Worm (Caenorhabditis elegans) whole organism, L4 larva: ENCODE measurements around the gene zip-3.

Experiments
- D1046.2 ChIP-seq: fragments of 200-800 bp; sonication (Bioruptor generic); IDR thresholded peaks from 2 replicates; pipeline ENCODE4 v1.3.6; 2022; ENCODE audit warnings: missing genetic modification characterization, missing compliant biosample characterization
- F37D6.2 ChIP-seq: sonication (generic microtip); optimal IDR thresholded peaks from 2 replicates; lab custom pipeline; 2016; ENCODE audit warnings: mild to moderate bottlenecking, missing genetic modification characterization, missing compliant biosample characterization
- R02D3.7 ChIP-seq: fragments of 150-350 bp; sonication (generic microtip); optimal IDR thresholded peaks from 3 replicates; lab custom pipeline; 2014; ENCODE audit warnings: missing biosample characterization, missing genetic modification characterization
- T26A8.4 ChIP-seq: fragments of 200-800 bp; sonication (Bioruptor generic); IDR thresholded peaks from 2 replicates; pipeline ENCODE4 v1.3.6; 2022; ENCODE audit warnings: missing genetic modification characterization, missing compliant biosample characterization
- aha-1 ChIP-seq: fragments of 150-350 bp; peaks from one replicate; lab custom pipeline; 2014; ENCODE audit warnings: missing biosample characterization, missing genetic modification characterization
- attf-4 ChIP-seq: sonication (generic microtip); optimal IDR thresholded peaks from 3 replicates; lab custom pipeline; 2017; ENCODE audit warnings: missing biosample characterization, missing genetic modification characterization
- ceh-32 ChIP-seq: sonication (generic microtip); optimal IDR thresholded peaks from 2 replicates; lab custom pipeline; 2016; ENCODE audit warnings: mild to moderate bottlenecking, missing genetic modification characterization, missing compliant biosample characterization; ENCODE audit not compliant: poor library complexity
- ceh-62 ChIP-seq: sonication (generic microtip); optimal IDR thresholded peaks from 2 replicates; lab custom pipeline; 2017; ENCODE audit warnings: missing biosample characterization, missing genetic modification characterization
- ceh-82 ChIP-seq: sonication (generic microtip); optimal IDR thresholded peaks from 2 replicates; lab custom pipeline; 2017; ENCODE audit warnings: missing biosample characterization, missing genetic modification characterization
- daf-16 ChIP-seq, 3 experiments: sonication (generic microtip); optimal IDR thresholded peaks; 2 replicates each; lab custom pipeline; 2016 to 2017; ENCODE audit warnings: missing genetic modification characterization in 3 of 3, missing genetic modification reagents in 3 of 3, mild to moderate bottlenecking in 2 of 3, missing compliant biosample characterization in 2 of 3, missing biosample characterization in 1 of 3, moderate library complexity in 1 of 3
- daf-19 ChIP-seq: fragments of 200-800 bp; sonication (Bioruptor generic); conservative IDR thresholded peaks from 2 replicates; pipeline ENCODE4 v1.3.6; 2022; ENCODE audit warnings: missing genetic modification characterization, missing compliant biosample characterization
- dmd-6 ChIP-seq: fragments of 200-800 bp; sonication (Bioruptor generic); IDR thresholded peaks from 2 replicates; pipeline ENCODE4 v1.3.6; 2022; ENCODE audit warnings: missing genetic modification reagents, missing genetic modification characterization, missing compliant biosample characterization
- dmd-8 ChIP-seq: fragments of 200-800 bp; sonication (Bioruptor generic); IDR thresholded peaks from 2 replicates; pipeline ENCODE4 v1.3.6; 2022; ENCODE audit warnings: missing genetic modification characterization, missing compliant biosample characterization
- dpl-1 ChIP-seq: fragments of 150-350 bp; optimal IDR thresholded peaks from 2 replicates; lab custom pipeline; 2014; ENCODE audit warnings: missing biosample characterization, missing genetic modification reagents, missing genetic modification characterization
- duxl-1 ChIP-seq: sonication (generic microtip); optimal IDR thresholded peaks from 2 replicates; lab custom pipeline; 2016; ENCODE audit warnings: mild to moderate bottlenecking, missing genetic modification characterization, moderate library complexity, missing compliant biosample characterization; ENCODE audit not compliant: poor library complexity
- dve-1 ChIP-seq: sonication (generic microtip); optimal IDR thresholded peaks from 2 replicates; lab custom pipeline; 2017; ENCODE audit warnings: antibody characterized with exemption, mild to moderate bottlenecking, missing genetic modification characterization, missing compliant biosample characterization; ENCODE audit not compliant: insufficient read depth
- egl-43 ChIP-seq: fragments of 200-800 bp; sonication (Bioruptor generic); IDR thresholded peaks from 2 replicates; pipeline ENCODE4 v1.3.6; 2022; ENCODE audit warnings: missing genetic modification reagents, missing genetic modification characterization, missing compliant biosample characterization
- fkh-10 ChIP-seq: fragments of 150-350 bp; optimal IDR thresholded peaks from 2 replicates; lab custom pipeline; 2014; ENCODE audit warnings: missing biosample characterization, missing genetic modification reagents, missing genetic modification characterization
- gei-8 ChIP-seq: fragments of 200-800 bp; sonication (Bioruptor generic); optimal IDR thresholded peaks from 2 replicates; lab custom pipeline; 2018; ENCODE audit warnings: mild to moderate bottlenecking, missing genetic modification characterization, missing compliant biosample characterization
- hlh-11 ChIP-seq: fragments of 200-800 bp; sonication (Bioruptor generic); optimal IDR thresholded peaks from 2 replicates; lab custom pipeline; 2018; ENCODE audit warnings: mild to moderate bottlenecking, missing genetic modification characterization, missing compliant biosample characterization
- jun-1 ChIP-seq: fragments of 150-350 bp; optimal IDR thresholded peaks from 2 replicates; lab custom pipeline; 2014; ENCODE audit warnings: missing biosample characterization, missing genetic modification reagents, missing genetic modification characterization
- lin-15B ChIP-seq: fragments of 150-350 bp; sonication (generic microtip); optimal IDR thresholded peaks from 3 replicates; lab custom pipeline; 2014; ENCODE audit warnings: missing biosample characterization, missing genetic modification characterization
- lin-29 ChIP-seq: fragments of 200-800 bp; sonication (Bioruptor generic); IDR thresholded peaks from 2 replicates; pipeline ENCODE4 v1.3.6; 2022; ENCODE audit warnings: missing genetic modification reagents, missing genetic modification characterization, missing compliant biosample characterization
- lin-38 ChIP-seq: fragments of 200-800 bp; sonication (Bioruptor generic); IDR thresholded peaks from 2 replicates; pipeline ENCODE4 v1.3.6; 2022; ENCODE audit warnings: missing genetic modification reagents, missing genetic modification characterization, missing compliant biosample characterization
- lsy-2 ChIP-seq, 2 experiments: fragments of 150-350 bp in 1 of 2; sonication (generic microtip) in 1 of 2; optimal IDR thresholded peaks; 2 replicates each; lab custom pipeline; 2014 to 2017; ENCODE audit warnings: missing biosample characterization in 2 of 2, missing genetic modification characterization in 2 of 2
- madf-9 ChIP-seq: fragments of 200-800 bp; sonication (Bioruptor generic); conservative IDR thresholded peaks from 2 replicates; pipeline ENCODE4 v1.3.6; 2022; ENCODE audit warnings: missing genetic modification reagents, missing genetic modification characterization, missing compliant biosample characterization
- mdl-1 ChIP-seq, 2 experiments: fragments of 150-350 bp in 1 of 2; sonication (generic microtip) in 1 of 2; optimal IDR thresholded peaks; 2 replicates each; lab custom pipeline; 2014 to 2017; ENCODE audit warnings: missing biosample characterization in 2 of 2, missing genetic modification characterization in 2 of 2
- mxl-2 ChIP-seq: fragments of 200-800 bp; sonication (Bioruptor generic); conservative IDR thresholded peaks from 2 replicates; pipeline ENCODE4 v1.3.6; 2022; ENCODE audit warnings: missing genetic modification reagents, missing genetic modification characterization, missing compliant biosample characterization
- mxl-3 ChIP-seq: fragments of 200-800 bp; sonication (Bioruptor generic); optimal IDR thresholded peaks from 2 replicates; lab custom pipeline; 2018; ENCODE audit warnings: mild to moderate bottlenecking, missing genetic modification characterization, missing compliant biosample characterization
- nhr-102 ChIP-seq: sonication (generic microtip); optimal IDR thresholded peaks from 2 replicates; lab custom pipeline; 2016; ENCODE audit warnings: mild to moderate bottlenecking, missing genetic modification characterization, moderate library complexity, missing compliant biosample characterization
- nhr-111 ChIP-seq: fragments of 200-800 bp; sonication (Bioruptor generic); optimal IDR thresholded peaks from 2 replicates; lab custom pipeline; 2018; ENCODE audit warnings: mild to moderate bottlenecking, missing genetic modification characterization, missing compliant biosample characterization
- nhr-25 ChIP-seq: sonication (generic microtip); optimal IDR thresholded peaks from 2 replicates; lab custom pipeline; 2017; ENCODE audit warnings: missing genetic modification characterization, mild to moderate bottlenecking, missing compliant biosample characterization, antibody characterized with exemption, moderate library complexity, borderline replicate concordance; ENCODE audit not compliant: insufficient read depth
- nhr-48 ChIP-seq: sonication (generic microtip); optimal IDR thresholded peaks from 2 replicates; lab custom pipeline; 2016; ENCODE audit warnings: mild to moderate bottlenecking, missing genetic modification characterization, missing compliant biosample characterization
- pqm-1 ChIP-seq: sonication (generic microtip); optimal IDR thresholded peaks from 2 replicates; lab custom pipeline; 2017; ENCODE audit warnings: missing biosample characterization, missing genetic modification characterization
- sdz-12 ChIP-seq: fragments of 200-800 bp; sonication (Bioruptor generic); optimal IDR thresholded peaks from 2 replicates; lab custom pipeline; 2018; ENCODE audit warnings: mild to moderate bottlenecking, missing genetic modification characterization, missing compliant biosample characterization
- set-16 ChIP-seq: fragments of 200-800 bp; sonication (Bioruptor generic); IDR thresholded peaks from 2 replicates; pipeline ENCODE4 v1.3.6; 2022; ENCODE audit warnings: missing genetic modification reagents, missing genetic modification characterization, missing compliant biosample characterization
- skn-1 ChIP-seq: fragments of 150-350 bp; optimal IDR thresholded peaks from 2 replicates; lab custom pipeline; 2014; ENCODE audit warnings: missing biosample characterization, missing genetic modification characterization
- snpc-1.2 ChIP-seq: fragments of 200-800 bp; sonication (Bioruptor generic); IDR thresholded peaks from 2 replicates; pipeline ENCODE4 v1.3.6; 2022; ENCODE audit warnings: missing genetic modification reagents, missing genetic modification characterization, missing compliant biosample characterization
- snpc-4 ChIP-seq: fragments of 150-350 bp; optimal IDR thresholded peaks from 2 replicates; lab custom pipeline; 2014; ENCODE audit warnings: missing biosample characterization, missing genetic modification characterization
- spr-1 ChIP-seq: sonication (generic microtip); optimal IDR thresholded peaks from 2 replicates; lab custom pipeline; 2016; ENCODE audit warnings: mild to moderate bottlenecking, missing genetic modification characterization, missing compliant biosample characterization
- tra-1 ChIP-seq: fragments of 200-800 bp; sonication (Bioruptor generic); IDR thresholded peaks from 2 replicates; pipeline ENCODE4 v1.3.6; 2022; ENCODE audit warnings: missing genetic modification reagents, missing genetic modification characterization, missing compliant biosample characterization
- zag-1 ChIP-seq: fragments of 150-350 bp; optimal IDR thresholded peaks from 2 replicates; lab custom pipeline; 2014; ENCODE audit warnings: missing biosample characterization, missing genetic modification characterization
- zfp-2 ChIP-seq: sonication (generic microtip); optimal IDR thresholded peaks from 2 replicates; lab custom pipeline; 2016; ENCODE audit warnings: mild to moderate bottlenecking, missing genetic modification characterization, missing compliant biosample characterization

Gene zip-3

ce11 chrII:13964325-13964724, 7.1 kb upstream of the zip-3 start:
- TF ChIP-seq nhr-25 (no peak), skn-1 (tag; lab: Kevin White, UChicago) (no peak), nhr-111 (GFP tag; lab: Kevin White, UChicago) (no peak), sdz-12 (GFP tag; lab: Kevin White, UChicago) (no peak), snpc-1.2 (GFP tag; lab: Robert Waterston, UW) (no peak), zag-1 (tag; lab: Kevin White, UChicago) (no peak), lin-15B (tag; lab: Kevin White, UChicago) (no peak), hlh-11 (tag; lab: Kevin White, UChicago) (no peak), attf-4 (no peak), zfp-2 (tag; lab: Kevin White, UChicago) (no peak), lsy-2 (tag; optimal IDR thresholded peaks at IDR 0.05; lab: Kevin White, UChicago) (no peak), dpl-1 (GFP tag; lab: Kevin White, UChicago) (no peak), daf-19 (no peak), ceh-82 (tag; lab: Kevin White, UChicago) (no peak), F37D6.2 (tag; lab: Kevin White, UChicago) (no peak), duxl-1 (tag; lab: Kevin White, UChicago) (no peak)
- TF ChIP-seq, all 104 proteins: peak for 0

- no peak for TF ChIP-seq madf-9 (GFP tag; lab: Robert Waterston, UW)
- TF ChIP-seq zag-1 (tag; lab: Kevin White, UChicago): no peak
- TF ChIP-seq ceh-82 (tag; lab: Kevin White, UChicago): no peak
- TF ChIP-seq T26A8.4 (GFP tag; lab: Robert Waterston, UW): no peak
- TF ChIP-seq nhr-102 (tag; lab: Kevin White, UChicago): no peak
- no peak for TF ChIP-seq ceh-62
- no peak for TF ChIP-seq lin-29 (GFP tag; lab: Robert Waterston, UW)
Observed at ce11 chrII:13962319-13962718, 5.1 kb upstream of the zip-3 start, which contains the start of gene rpi-1. Gene rpi-1, minus strand, starts transcription at chrII:13962419.

- TF ChIP-seq set-16 (GFP tag; lab: Robert Waterston, UW) (peak; percentile 54; the same call in 1 of the 2 replicates), egl-43 (no peak), gei-8 (GFP tag; lab: Kevin White, UChicago) (no peak), hlh-11 (tag; lab: Kevin White, UChicago) (no peak), pqm-1 (tag; lab: Kevin White, UChicago) (no peak), R02D3.7 (tag; lab: Kevin White, UChicago) (no peak)
Observed at ce11 chrII:13961567-13961966, 4.3 kb upstream of the zip-3 start.

ce11 chrII:13958359-13958758, 1.1 kb upstream of the zip-3 start:
- TF ChIP-seq lin-38 (0 out of 2 replicates have a peak, but pooled peaks have one; percentile 33), fkh-10 (GFP tag; lab: Kevin White, UChicago) (no peak), daf-16 (GFP tag; optimal IDR thresholded peaks at IDR 0.05; lab: Kevin White, UChicago) (no peak), daf-16 (tag; optimal IDR thresholded peaks at IDR 0.05; lab: Kevin White, UChicago) (peak; percentile 18), nhr-48 (tag; lab: Kevin White, UChicago) (no peak), lsy-2 (tag; optimal IDR thresholded peaks at IDR 0.05; lab: Kevin White, UChicago) (peak in 1 of 2 experiments; percentile 19), hlh-11 (tag; lab: Kevin White, UChicago) (peak; percentile 6), dve-1 (peak; percentile 42), dmd-6 (GFP tag; lab: Robert Waterston, UW) (peak; percentile 76; the same call in 1 of the 2 replicates), nhr-102 (tag; lab: Kevin White, UChicago) (peak; percentile 14)

- TF ChIP-seq madf-9 (GFP tag; lab: Robert Waterston, UW) (no peak), tra-1 (GFP tag; lab: Robert Waterston, UW) (peak; percentile 61; the same call in 1 of the 2 replicates), dmd-8 (no peak), mdl-1 (tag; optimal IDR thresholded peaks at IDR 0.05; lab: Kevin White, UChicago) (no peak), spr-1 (tag; lab: Kevin White, UChicago) (no peak), D1046.2 (GFP tag; lab: Robert Waterston, UW) (no peak), nhr-48 (tag; lab: Kevin White, UChicago) (peak; percentile 18), ceh-32 (no peak), aha-1 (tag; lab: Kevin White, UChicago) (peak; percentile 64), jun-1 (no peak), mxl-2 (GFP tag; lab: Robert Waterston, UW) (no peak), ceh-82 (tag; lab: Kevin White, UChicago) (no peak), snpc-4 (no peak), sdz-12 (GFP tag; lab: Kevin White, UChicago) (no peak), lin-15B (tag; lab: Kevin White, UChicago) (no peak), mxl-3 (GFP tag; lab: Kevin White, UChicago) (peak; percentile 31)
Observed at ce11 chrII:13956529-13956928, 728 bp downstream of the zip-3 start.
